Fruit fly (Drosophila melanogaster) whole organism, embryonic: Measurements from ENCODE around the gene Or19a.

Source experiments
- CG1603 ChIP-seq: fragments of 200-800 bp; sonication (Bioruptor generic); optimal IDR thresholded peaks from 2 replicates; lab custom pipeline; 2019; ENCODE audit warnings: missing biosample characterization, mild to moderate bottlenecking, missing genetic modification characterization, moderate library complexity
- CG16779 ChIP-seq: fragments of 200-800 bp; sonication (Bioruptor generic); IDR thresholded peaks from 2 replicates; pipeline ENCODE4 v1.3.6; 2022; ENCODE audit warnings: missing biosample characterization, missing genetic modification characterization
- CG2678 ChIP-seq: fragments of 200-800 bp; sonication (Bioruptor generic); optimal IDR thresholded peaks from 3 replicates; lab custom pipeline; 2019; ENCODE audit warnings: missing biosample characterization, mild to moderate bottlenecking, missing genetic modification characterization, moderate library complexity
- CG6813 ChIP-seq: fragments of 200-800 bp; sonication (Bioruptor generic); optimal IDR thresholded peaks from 2 replicates; lab custom pipeline; 2017; ENCODE audit warnings: missing biosample characterization, missing genetic modification characterization, mild to moderate bottlenecking, moderate library complexity, missing genetic modification reagents
- h ChIP-seq: fragments of >200 bp; optimal IDR thresholded peaks from 2 replicates; lab custom pipeline; 2017
- hb ChIP-seq: fragments of 200-800 bp; sonication (Bioruptor generic); IDR thresholded peaks from 3 replicates; pipeline ENCODE4 v1.3.6; 2022; ENCODE audit warnings: missing biosample characterization, missing genetic modification characterization; ENCODE audit not compliant: partially characterized antibody
- kni ChIP-seq: fragments of 200-800 bp; sonication (Bioruptor generic); optimal IDR thresholded peaks from 3 replicates; lab custom pipeline; 2017; ENCODE audit warnings: mild to moderate bottlenecking, missing biosample characterization, missing genetic modification reagents, missing genetic modification characterization
- pan ChIP-seq, 4 experiments: fragments of >200 bp in 3 of 4; fragments of 200-800 bp in 1 of 4; sonication (Bioruptor generic) in 1 of 4; optimal IDR thresholded peaks in 3 of 4; IDR thresholded peaks in 1 of 4; 2 replicates each; pipeline versions ENCODE4 v1.3.6 to Lab custom; 2017 to 2022; ENCODE audit warnings: missing biosample characterization in 2 of 4, missing genetic modification characterization in 2 of 4, mixed read lengths in 1 of 4
- sob ChIP-seq: fragments of 200-800 bp; sonication (Bioruptor generic); IDR thresholded peaks from 2 replicates; pipeline ENCODE4 v1.3.6; 2022; ENCODE audit warnings: missing biosample characterization, missing genetic modification characterization
- trh ChIP-seq: fragments of 200-800 bp; sonication (Bioruptor generic); optimal IDR thresholded peaks from 2 replicates; lab custom pipeline; 2016; ENCODE audit warnings: missing biosample characterization, missing genetic modification characterization
- usp ChIP-seq: fragments of >200 bp; optimal IDR thresholded peaks from 2 replicates; lab custom pipeline; 2017; ENCODE audit warnings: missing biosample characterization, missing genetic modification characterization

dm6 chrX:20155947-20156346, 13.0 kb upstream of the Or19a start:
- TF ChIP-seq trh (GFP tag; lab: Kevin White, UChicago) (no peak), CG2678 (tag; lab: Kevin White, UChicago) (no peak), hb (no peak), usp (GFP tag; lab: Kevin White, UChicago) (no peak), pan (optimal IDR thresholded peaks at IDR 0.05; lab: Kevin White, UChicago) (no peak), pan (GFP tag; optimal IDR thresholded peaks at IDR 0.05 in 1 of 2, IDR thresholded peaks at IDR 0.05 in 1 of 2) (no peak), CG6813 (GFP tag; lab: Kevin White, UChicago) (no peak), CG16779 (GFP tag; lab: Robert Waterston, UW) (no peak), kni (GFP tag; lab: Kevin White, UChicago) (no peak), sob (GFP tag; lab: Robert Waterston, UW) (no peak), CG1603 (tag; lab: Kevin White, UChicago) (no peak), h (no peak)
